Worm (Caenorhabditis elegans) whole organism, L4/young adult: ENCODE data around the gene srh-132.

ENCODE experiments used
- W03F9.2 ChIP-seq: fragments of 150-350 bp; optimal IDR thresholded peaks from 2 replicates; lab custom pipeline; 2014; ENCODE audit warnings: missing biosample characterization, missing genetic modification characterization
- dao-5 ChIP-seq: sonication (generic microtip); optimal IDR thresholded peaks from 2 replicates; lab custom pipeline; 2016; ENCODE audit warnings: missing genotype, missing genetic modification characterization, moderate library complexity, missing compliant biosample characterization
- him-1 ChIP-seq: sonication (generic microtip); optimal IDR thresholded peaks from 2 replicates; lab custom pipeline; 2016; ENCODE audit warnings: missing genotype, missing genetic modification reagents, missing genetic modification characterization, missing compliant biosample characterization

- TF ChIP-seq dao-5 (tag; lab: Kevin White, UChicago) (no peak), him-1 (tag; lab: Kevin White, UChicago) (no peak), W03F9.2 (tag; lab: Kevin White, UChicago) (no peak)
Measured at ce11 chrV:17377140-17377539, 32.9 kb upstream of the srh-132 start, which contains the start of gene fbxb-7.
